Fruit fly (Drosophila melanogaster) whole organism, wandering third instar larva: Measurements from ENCODE around the gene RpS13.

Source experiments
- Dfd ChIP-seq: fragments of >200 bp; optimal IDR thresholded peaks from 2 replicates; lab custom pipeline; 2017; ENCODE audit warnings: missing biosample characterization, missing genetic modification characterization
- Myc ChIP-seq: fragments of >200 bp; optimal IDR thresholded peaks from 2 replicates; lab custom pipeline; 2017
- OdsH ChIP-seq: fragments of 200-800 bp; sonication (Bioruptor generic); optimal IDR thresholded peaks from 2 replicates; lab custom pipeline; 2016; ENCODE audit warnings: missing biosample characterization, mild to moderate bottlenecking, missing genetic modification characterization
- br ChIP-seq: fragments of 200-800 bp; sonication (Bioruptor generic); optimal IDR thresholded peaks from 2 replicates; lab custom pipeline; 2016; ENCODE audit warnings: missing biosample characterization, missing genetic modification characterization
- pan ChIP-seq: fragments of >200 bp; optimal IDR thresholded peaks from 2 replicates; lab custom pipeline; 2017

- TF ChIP-seq br (GFP tag; lab: Kevin White, UChicago): no peak
- no peak for TF ChIP-seq Myc (lab: Kevin White, UChicago)
- TF ChIP-seq pan (lab: Kevin White, UChicago): no peak
- no peak for TF ChIP-seq Dfd (GFP tag; lab: Kevin White, UChicago)
- TF ChIP-seq OdsH (GFP tag; lab: Kevin White, UChicago): no peak
Observed at dm6 chr2L:8355419-8355818, 9.0 kb downstream of the RpS13 start.
